Worm (Caenorhabditis elegans): ENCODE measurements around the gene col-89.

- no peak for TF ChIP-seq ceh-36 (tag; optimal IDR thresholded peaks at IDR 0.05)
- no peak for TF ChIP-seq F13C5.2 (tag; optimal IDR thresholded peaks at IDR 0.05)
- TF ChIP-seq ama-1 (optimal IDR thresholded peaks at IDR 0.05), result no peak
- no peak for TF ChIP-seq tbx-37 (GFP tag; conservative IDR thresholded peaks at IDR 0.05)
- TF ChIP-seq aly-1 (tag; optimal IDR thresholded peaks at IDR 0.05), result no peak
- no peak for TF ChIP-seq ceh-13 (GFP tag; optimal IDR thresholded peaks at IDR 0.05)
- TF ChIP-seq hnd-1 (tag; optimal IDR thresholded peaks at IDR 0.05), result no peak
- TF ChIP-seq pes-1 (GFP tag; IDR thresholded peaks at IDR 0.05), result no peak
- TF ChIP-seq flt-1 (GFP tag; IDR thresholded peaks at IDR 0.05), result no peak
- TF ChIP-seq hmbx-1 (tag; optimal IDR thresholded peaks at IDR 0.05), result no peak
- TF ChIP-seq tra-4 (tag; optimal IDR thresholded peaks at IDR 0.05), result no peak
- TF ChIP-seq hmg-4 (GFP tag; optimal IDR thresholded peaks at IDR 0.05), result no peak
- TF ChIP-seq tbx-11 (GFP tag; IDR thresholded peaks at IDR 0.05), result no peak
These were observed 15.6 kb downstream of the col-89 start, which contains the start of gene B0393.4 for ce11 chrIII:4763509-4763908.

Measured in whole organism, early embryonic.